Fruit fly (Drosophila melanogaster): Measurements from ENCODE around the gene CG42835.

- no peak for TF ChIP-seq Dfd (GFP tag; optimal IDR thresholded peaks at IDR 0.05)
- no peak for TF ChIP-seq pan (optimal IDR thresholded peaks at IDR 0.05)
- no peak for TF ChIP-seq sage (GFP tag; optimal IDR thresholded peaks at IDR 0.05)
- no peak for TF ChIP-seq h (GFP tag; optimal IDR thresholded peaks at IDR 0.05)
- no peak for TF ChIP-seq Myc (optimal IDR thresholded peaks at IDR 0.05)
- no peak for TF ChIP-seq br (GFP tag; optimal IDR thresholded peaks at IDR 0.05)
Measured at dm6 chr3R:17410808-17411207, 9.6 kb upstream of the CG42835 start, which contains the start of gene CG5863.
